Fruit fly (Drosophila melanogaster) whole organism, prepupa: Measurements from ENCODE around the gene CG33108.

Experiments
- CG10631 ChIP-seq: fragments of 200-800 bp; sonication (Bioruptor generic); optimal IDR thresholded peaks from 2 replicates; lab custom pipeline; 2016; ENCODE audit warnings: missing biosample characterization, missing genetic modification characterization
- CG3032 ChIP-seq: fragments of 200-800 bp; optimal IDR thresholded peaks from 2 replicates; lab custom pipeline; 2019; ENCODE audit warnings: missing biosample characterization, mild to moderate bottlenecking, missing genetic modification characterization, moderate library complexity
- CG6792 ChIP-seq: fragments of 200-800 bp; sonication (Bioruptor generic); optimal IDR thresholded peaks from 3 replicates; lab custom pipeline; 2016; ENCODE audit warnings: missing biosample characterization, missing genetic modification characterization
- eg ChIP-seq: fragments of 200-800 bp; sonication (Bioruptor generic); IDR thresholded peaks from 3 replicates; pipeline ENCODE4 v1.3.6; 2022; ENCODE audit warnings: missing biosample characterization, missing genetic modification characterization
- fd59A ChIP-seq: fragments of 200-800 bp; sonication (Bioruptor generic); optimal IDR thresholded peaks from 2 replicates; lab custom pipeline; 2017; ENCODE audit warnings: missing biosample characterization, mild to moderate bottlenecking, missing genetic modification characterization, missing genetic modification reagents
- fkh ChIP-seq: fragments of 200-800 bp; sonication (Bioruptor generic); optimal IDR thresholded peaks from 3 replicates; lab custom pipeline; 2017; ENCODE audit warnings: missing biosample characterization, mild to moderate bottlenecking, missing genetic modification characterization, moderate library complexity
- spab ChIP-seq: fragments of 200-800 bp; sonication (Bioruptor generic); optimal IDR thresholded peaks from 2 replicates; lab custom pipeline; 2017; ENCODE audit warnings: missing biosample characterization, mild to moderate bottlenecking, missing genetic modification characterization, missing genetic modification reagents

DNA sequence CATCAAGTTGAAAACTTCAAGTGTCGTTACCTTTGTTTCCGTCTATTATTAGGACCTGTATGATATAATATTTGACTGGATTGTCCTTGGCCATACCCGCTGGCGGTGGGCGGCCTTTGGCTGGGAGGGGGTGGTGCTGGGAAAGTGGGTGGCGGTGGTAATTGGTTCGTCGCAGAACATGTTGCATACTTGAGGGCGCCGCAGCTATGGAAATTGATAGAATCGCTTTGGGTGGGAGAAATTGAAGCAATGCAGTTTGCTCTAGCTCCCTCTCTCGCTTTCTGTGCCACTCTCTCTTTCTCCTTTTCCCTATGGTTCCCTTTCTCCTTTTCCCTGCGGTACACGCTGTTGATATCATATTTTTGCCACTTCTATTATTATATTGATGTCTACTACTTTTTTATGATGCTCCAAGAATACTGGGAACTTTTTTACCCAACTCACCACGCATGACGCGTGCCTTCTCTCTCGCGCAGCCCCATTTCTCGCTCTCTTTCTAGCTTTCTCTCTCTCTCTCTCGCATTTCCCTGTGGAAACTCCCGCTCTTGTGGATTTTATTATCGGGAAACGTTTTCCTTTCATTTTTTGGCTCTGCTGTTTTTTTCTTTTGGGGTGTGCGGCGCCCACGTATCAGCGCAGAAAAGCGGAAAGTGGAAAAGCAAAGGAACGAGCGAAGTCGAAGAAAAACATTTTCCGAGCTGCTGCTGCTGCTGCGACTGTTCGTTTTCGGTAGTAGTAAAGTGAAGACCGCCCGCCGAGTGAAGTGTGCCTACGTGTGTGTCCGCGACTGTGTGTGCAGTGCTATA is 30.3 kb upstream of the CG33108 start:
- TF ChIP-seq fd59A (GFP tag; lab: Kevin White, UChicago) (no peak), CG6792 (GFP tag; lab: Kevin White, UChicago) (no peak), eg (GFP tag; lab: Robert Waterston, UW) (no peak), fkh (GFP tag; lab: Kevin White, UChicago) (no peak), CG3032 (tag; lab: Kevin White, UChicago) (no peak), spab (no peak), CG10631 (GFP tag; lab: Kevin White, UChicago) (no peak)
